Worm (Caenorhabditis elegans) whole organism, L2 larva: ENCODE results near the gene F58B4.3.

Source experiments
- ama-1 ChIP-seq: fragments of 150-350 bp; optimal IDR thresholded peaks from 2 replicates; lab custom pipeline; 2018; ENCODE audit warnings: inconsistent platforms
- egl-27 ChIP-seq: sonication (generic microtip); optimal IDR thresholded peaks from 3 replicates; lab custom pipeline; 2017; ENCODE audit warnings: missing biosample characterization, missing genetic modification reagents, missing genetic modification characterization
- elt-3 ChIP-seq: sonication (generic microtip); optimal IDR thresholded peaks from 2 replicates; lab custom pipeline; 2017; ENCODE audit warnings: missing biosample characterization, missing genetic modification characterization
- lin-39 ChIP-seq: fragments of 150-350 bp; optimal IDR thresholded peaks from 2 replicates; lab custom pipeline; 2014; ENCODE audit warnings: missing biosample characterization, missing genetic modification reagents, missing genetic modification characterization
- nhr-23 ChIP-seq: fragments of 150-350 bp; optimal IDR thresholded peaks from 2 replicates; lab custom pipeline; 2014; ENCODE audit warnings: missing biosample characterization, missing genetic modification reagents, missing genetic modification characterization
- unc-62 ChIP-seq: fragments of 150-350 bp; optimal IDR thresholded peaks from 2 replicates; lab custom pipeline; 2014; ENCODE audit warnings: missing biosample characterization, missing genetic modification reagents, missing genetic modification characterization
- ztf-1 ChIP-seq: fragments of 200-800 bp; sonication (Bioruptor generic); conservative IDR thresholded peaks from 2 replicates; pipeline ENCODE4 v1.3.6; 2022; ENCODE audit warnings: missing genetic modification characterization, missing compliant biosample characterization
- ztf-11 ChIP-seq: sonication (generic microtip); optimal IDR thresholded peaks from 2 replicates; lab custom pipeline; 2017; ENCODE audit warnings: missing biosample characterization, missing genetic modification characterization

DNA sequence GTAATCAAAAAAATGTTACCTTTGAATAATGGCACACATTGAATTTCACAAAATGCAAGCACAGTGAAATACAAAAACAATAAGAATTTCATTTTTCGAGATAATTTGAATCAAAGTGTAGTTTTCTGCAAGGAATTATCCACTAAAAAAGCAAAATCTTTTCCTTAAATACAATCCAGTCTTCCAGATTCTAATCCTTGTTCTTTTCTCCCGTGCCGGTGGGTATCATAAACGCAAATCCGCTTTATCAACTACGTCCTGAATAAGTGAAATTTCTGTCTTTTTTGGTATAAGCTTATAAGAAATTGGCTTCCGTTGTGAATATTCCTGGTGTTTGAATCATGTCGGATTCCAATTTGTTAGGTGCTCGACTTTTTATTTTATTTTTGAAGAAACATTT, 41.5 kb upstream of the F58B4.3 start:
- TF ChIP-seq lin-39 (no peak), elt-3 (tag; lab: Kevin White, UChicago) (no peak), ztf-1 (GFP tag; lab: Robert Waterston, UW) (no peak), egl-27 (tag; lab: Kevin White, UChicago) (no peak), ama-1 (lab: Kevin White, UChicago) (no peak), unc-62 (no peak), ztf-11 (tag; lab: Kevin White, UChicago) (no peak), nhr-23 (tag; lab: Kevin White, UChicago) (no peak)
